Fruit fly (Drosophila melanogaster) whole organism, embryonic: ENCODE results near the gene CG11382.

Experiments
- CG11247 ChIP-seq: fragments of 200-800 bp; sonication (Bioruptor generic); IDR thresholded peaks from 2 replicates; pipeline ENCODE4 v1.3.6; 2022; ENCODE audit warnings: missing biosample characterization, missing genetic modification characterization
- CG32767 ChIP-seq: fragments of 200-800 bp; sonication (Bioruptor generic); IDR thresholded peaks from 2 replicates; pipeline ENCODE4 v1.3.6; 2022; ENCODE audit warnings: missing biosample characterization, missing genetic modification characterization
- CG6854 ChIP-seq: fragments of 200-800 bp; sonication (Bioruptor generic); optimal IDR thresholded peaks from 3 replicates; lab custom pipeline; 2017; ENCODE audit warnings: missing biosample characterization, mild to moderate bottlenecking, missing genetic modification characterization
- Drgx ChIP-seq: fragments of 200-800 bp; sonication (Bioruptor generic); IDR thresholded peaks from 2 replicates; pipeline ENCODE4 v1.3.6; 2022; ENCODE audit warnings: missing biosample characterization, missing genetic modification characterization
- H15 ChIP-seq: fragments of 200-800 bp; sonication (Bioruptor generic); IDR thresholded peaks from 3 replicates; pipeline ENCODE4 v1.3.6; 2022; ENCODE audit warnings: missing biosample characterization, missing genetic modification characterization
- Med ChIP-seq: fragments of 200-800 bp; sonication (Bioruptor generic); peaks from one replicate; lab custom pipeline; 2016; ENCODE audit warnings: missing biosample characterization, missing genetic modification characterization, mild to moderate bottlenecking, inconsistent platforms, moderate library complexity
- Mes4 ChIP-seq: fragments of 200-800 bp; sonication (Bioruptor generic); optimal IDR thresholded peaks from 2 replicates; lab custom pipeline; 2016; ENCODE audit warnings: missing biosample characterization, missing genetic modification characterization
- NfI ChIP-seq: fragments of 200-800 bp; sonication (Bioruptor generic); optimal IDR thresholded peaks from 3 replicates; lab custom pipeline; 2018; ENCODE audit warnings: missing biosample characterization, mild to moderate bottlenecking, missing genetic modification characterization, moderate library complexity
- Opbp ChIP-seq: fragments of 200-800 bp; sonication (Bioruptor generic); IDR thresholded peaks from 3 replicates; pipeline ENCODE4 v1.3.6; 2022; ENCODE audit warnings: missing biosample characterization, missing genetic modification characterization; ENCODE audit not compliant: partially characterized antibody
- crp ChIP-seq, 2 experiments: fragments of 200-800 bp; sonication (Bioruptor generic); optimal IDR thresholded peaks; 2 replicates in 1 of 2; 3 replicates in 1 of 2; lab custom pipeline; 2017; ENCODE audit warnings: missing biosample characterization in 2 of 2, missing genetic modification characterization in 2 of 2, mild to moderate bottlenecking in 1 of 2, moderate library complexity in 1 of 2
- gro ChIP-seq: fragments of 200-800 bp; sonication (Bioruptor generic); optimal IDR thresholded peaks from 2 replicates; lab custom pipeline; 2016; ENCODE audit warnings: missing biosample characterization, missing genetic modification characterization
- phol ChIP-seq: fragments of 200-800 bp; sonication (Bioruptor generic); optimal IDR thresholded peaks from 3 replicates; lab custom pipeline; 2018; ENCODE audit warnings: missing biosample characterization, mild to moderate bottlenecking, missing genetic modification characterization, moderate library complexity
- sisA ChIP-seq: fragments of 200-800 bp; sonication (Bioruptor generic); IDR thresholded peaks from 2 replicates; pipeline ENCODE4 v1.3.6; 2022; ENCODE audit warnings: missing biosample characterization, missing genetic modification characterization
- ssp ChIP-seq: fragments of 200-800 bp; sonication (Bioruptor generic); IDR thresholded peaks from 2 replicates; pipeline ENCODE4 v1.3.6; 2022; ENCODE audit warnings: missing biosample characterization, missing genetic modification characterization

dm6 chrX:1215000-1215399 is 5.2 kb downstream of the CG11382 start, which contains the start of gene CG11398:
- no peak for TF ChIP-seq CG6854 (GFP tag; lab: Kevin White, UChicago)
- TF ChIP-seq CG11247, result no peak
- TF ChIP-seq Med (GFP tag; lab: Kevin White, UChicago), result peak; percentile 71
- TF ChIP-seq NfI, result no peak
- no peak for TF ChIP-seq gro (GFP tag; lab: Kevin White, UChicago)
- no peak for TF ChIP-seq CG32767
- TF ChIP-seq Drgx, result no peak
- TF ChIP-seq Opbp (GFP tag; lab: Robert Waterston, UW), result peak; percentile 84
- no peak for TF ChIP-seq H15 (GFP tag; lab: Robert Waterston, UW)
- TF ChIP-seq crp (GFP tag; optimal IDR thresholded peaks at IDR 0.05; lab: Kevin White, UChicago), result no peak
- TF ChIP-seq ssp (GFP tag; lab: Robert Waterston, UW), result peak; percentile 82
- TF ChIP-seq phol, result peak; percentile 67
- no peak for TF ChIP-seq Mes4 (GFP tag; lab: Kevin White, UChicago)
- TF ChIP-seq sisA (GFP tag; lab: Robert Waterston, UW), result no peak
